Worm (Caenorhabditis elegans) whole organism, L2 larva: ENCODE measurements around the gene twk-35.

Experiments
- R02D3.7 ChIP-seq: fragments of 150-350 bp; optimal IDR thresholded peaks from 2 replicates; lab custom pipeline; 2014; ENCODE audit warnings: missing biosample characterization, missing genetic modification characterization
- aly-2 ChIP-seq: fragments of 150-350 bp; optimal IDR thresholded peaks from 2 replicates; lab custom pipeline; 2014; ENCODE audit warnings: missing biosample characterization, missing genetic modification characterization
- ama-1 ChIP-seq: fragments of 150-350 bp; optimal IDR thresholded peaks from 2 replicates; lab custom pipeline; 2018; ENCODE audit warnings: inconsistent platforms
- crh-2 ChIP-seq: sonication (generic microtip); optimal IDR thresholded peaks from 2 replicates; lab custom pipeline; 2017; ENCODE audit warnings: missing biosample characterization, missing genetic modification characterization
- elt-1 ChIP-seq: fragments of 150-350 bp; optimal IDR thresholded peaks from 2 replicates; lab custom pipeline; 2014; ENCODE audit warnings: missing biosample characterization, missing genetic modification characterization
- fos-1 ChIP-seq: fragments of 150-350 bp; optimal IDR thresholded peaks from 2 replicates; lab custom pipeline; 2014; ENCODE audit warnings: missing biosample characterization, missing genetic modification characterization
- nhr-237 ChIP-seq: fragments of 150-350 bp; optimal IDR thresholded peaks from 2 replicates; lab custom pipeline; 2014; ENCODE audit warnings: missing biosample characterization, missing genetic modification characterization
- nhr-25 ChIP-seq: fragments of 150-350 bp; sonication (generic microtip); optimal IDR thresholded peaks from 3 replicates; lab custom pipeline; 2014; ENCODE audit warnings: missing biosample characterization, missing genetic modification characterization
- peb-1 ChIP-seq: fragments of 150-350 bp; optimal IDR thresholded peaks from 2 replicates; lab custom pipeline; 2014; ENCODE audit warnings: missing biosample characterization, missing genetic modification characterization
- skn-1 ChIP-seq: sonication (generic microtip); optimal IDR thresholded peaks from 2 replicates; lab custom pipeline; 2017; ENCODE audit warnings: missing biosample characterization, missing genetic modification characterization
- unc-62 ChIP-seq: fragments of 150-350 bp; optimal IDR thresholded peaks from 2 replicates; lab custom pipeline; 2014; ENCODE audit warnings: missing biosample characterization, missing genetic modification reagents, missing genetic modification characterization
- ztf-4 ChIP-seq: fragments of 150-350 bp; optimal IDR thresholded peaks from 2 replicates; lab custom pipeline; 2014; ENCODE audit warnings: missing biosample characterization, missing genetic modification characterization

DNA sequence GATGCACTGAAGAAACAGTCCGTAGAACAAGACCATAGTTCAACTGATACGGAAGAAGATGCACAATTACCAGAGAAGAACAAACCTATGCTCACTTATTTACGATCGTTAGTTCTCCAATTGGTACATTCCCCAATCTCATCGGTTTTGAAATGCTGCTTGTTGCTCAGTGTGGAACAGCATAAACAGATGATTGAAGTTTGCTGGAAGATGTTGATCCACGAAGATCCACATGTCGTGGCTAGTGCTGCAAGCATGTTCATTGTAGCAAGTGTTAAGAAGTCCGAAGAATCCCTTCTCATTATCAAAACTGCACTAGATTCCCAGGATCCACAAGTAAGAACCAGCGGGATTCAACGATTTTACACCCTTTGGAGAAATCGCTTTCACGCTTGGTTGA lies 29.1 kb downstream of the twk-35 start:
- no peak for TF ChIP-seq fos-1
- TF ChIP-seq unc-62 = no peak
- no peak for TF ChIP-seq elt-1 (tag; lab: Kevin White, UChicago)
- no peak for TF ChIP-seq peb-1 (tag; lab: Kevin White, UChicago)
- no peak for TF ChIP-seq ama-1 (lab: Kevin White, UChicago)
- TF ChIP-seq crh-2 (tag; lab: Kevin White, UChicago) = no peak
- TF ChIP-seq nhr-25 (tag; lab: Kevin White, UChicago) = no peak
- TF ChIP-seq ztf-4 (tag; lab: Kevin White, UChicago) = no peak
- no peak for TF ChIP-seq aly-2 (tag; lab: Kevin White, UChicago)
- no peak for TF ChIP-seq R02D3.7 (tag; lab: Kevin White, UChicago)
- TF ChIP-seq nhr-237 (tag; lab: Kevin White, UChicago) = no peak
- no peak for TF ChIP-seq skn-1 (tag; lab: Kevin White, UChicago)
